Worm (Caenorhabditis elegans) whole organism, L2 larva: ENCODE measurements around the gene F02C12.2.
A peak's percentile ranks its signal among the peaks of the same experiment; 100 is the strongest.

Experiments
- C34F6.9 ChIP-seq: fragments of 150-350 bp; optimal IDR thresholded peaks from 2 replicates; lab custom pipeline; 2014; ENCODE audit warnings: missing biosample characterization, missing genetic modification characterization
- ZK546.5 ChIP-seq: sonication (generic microtip); optimal IDR thresholded peaks from 2 replicates; lab custom pipeline; 2017; ENCODE audit warnings: missing biosample characterization, missing genetic modification characterization
- blmp-1 ChIP-seq: sonication (generic microtip); optimal IDR thresholded peaks from 2 replicates; lab custom pipeline; 2017; ENCODE audit warnings: missing genetic modification characterization, mild to moderate bottlenecking, missing compliant biosample characterization, antibody characterized with exemption, moderate library complexity; ENCODE audit not compliant: insufficient read depth
- ceh-16 ChIP-seq: fragments of 150-350 bp; optimal IDR thresholded peaks from 2 replicates; lab custom pipeline; 2014; ENCODE audit warnings: missing biosample characterization, missing genetic modification characterization
- ceh-82 ChIP-seq: fragments of 150-350 bp; optimal IDR thresholded peaks from 2 replicates; lab custom pipeline; 2014; ENCODE audit warnings: missing biosample characterization, missing genetic modification characterization
- elt-1 ChIP-seq: fragments of 150-350 bp; optimal IDR thresholded peaks from 2 replicates; lab custom pipeline; 2014; ENCODE audit warnings: missing biosample characterization, missing genetic modification characterization
- elt-3 ChIP-seq: sonication (generic microtip); optimal IDR thresholded peaks from 2 replicates; lab custom pipeline; 2017; ENCODE audit warnings: missing biosample characterization, missing genetic modification characterization
- lin-11 ChIP-seq: fragments of 150-350 bp; sonication (generic microtip); optimal IDR thresholded peaks from 2 replicates; lab custom pipeline; 2014; ENCODE audit warnings: missing biosample characterization, missing genetic modification characterization, inconsistent platforms, mixed read lengths
- lsy-2 ChIP-seq, 2 experiments: fragments of 150-350 bp in 1 of 2; sonication (generic microtip) in 1 of 2; optimal IDR thresholded peaks; 2 replicates each; lab custom pipeline; 2014 to 2017; ENCODE audit warnings: missing biosample characterization in 2 of 2, missing genetic modification characterization in 2 of 2
- mdl-1 ChIP-seq, 2 experiments: fragments of 150-350 bp in 1 of 2; sonication (generic microtip) in 1 of 2; optimal IDR thresholded peaks; 2 replicates each; lab custom pipeline; 2017; ENCODE audit warnings: missing biosample characterization in 2 of 2, missing genetic modification characterization in 2 of 2
- nhr-12 ChIP-seq: fragments of 150-350 bp; optimal IDR thresholded peaks from 2 replicates; lab custom pipeline; 2014; ENCODE audit warnings: missing biosample characterization, missing genetic modification characterization
- nhr-129 ChIP-seq: fragments of 150-350 bp; optimal IDR thresholded peaks from 2 replicates; lab custom pipeline; 2014; ENCODE audit warnings: missing biosample characterization, missing genetic modification characterization
- nhr-23 ChIP-seq: fragments of 150-350 bp; optimal IDR thresholded peaks from 2 replicates; lab custom pipeline; 2014; ENCODE audit warnings: missing biosample characterization, missing genetic modification reagents, missing genetic modification characterization
- nhr-237 ChIP-seq: fragments of 150-350 bp; optimal IDR thresholded peaks from 2 replicates; lab custom pipeline; 2014; ENCODE audit warnings: missing biosample characterization, missing genetic modification characterization
- nhr-25 ChIP-seq: fragments of 150-350 bp; sonication (generic microtip); optimal IDR thresholded peaks from 3 replicates; lab custom pipeline; 2014; ENCODE audit warnings: missing biosample characterization, missing genetic modification characterization
- nhr-6 ChIP-seq: fragments of 150-350 bp; optimal IDR thresholded peaks from 2 replicates; lab custom pipeline; 2014; ENCODE audit warnings: missing biosample characterization, missing genetic modification characterization
- nhr-77 ChIP-seq: fragments of 150-350 bp; optimal IDR thresholded peaks from 2 replicates; lab custom pipeline; 2014; ENCODE audit warnings: missing biosample characterization, missing genetic modification characterization
- peb-1 ChIP-seq: fragments of 150-350 bp; optimal IDR thresholded peaks from 2 replicates; lab custom pipeline; 2014; ENCODE audit warnings: missing biosample characterization, missing genetic modification characterization
- sem-4 ChIP-seq: fragments of 150-350 bp; optimal IDR thresholded peaks from 2 replicates; lab custom pipeline; 2014; ENCODE audit warnings: missing biosample characterization, missing genetic modification reagents, missing genetic modification characterization
- sma-3 ChIP-seq: sonication (generic microtip); optimal IDR thresholded peaks from 2 replicates; lab custom pipeline; 2016; ENCODE audit warnings: missing genetic modification reagents, missing genetic modification characterization, missing compliant biosample characterization
- sma-9 ChIP-seq, 2 experiments: fragments of 150-350 bp in 1 of 2; sonication (generic microtip) in 1 of 2; optimal IDR thresholded peaks; 2 replicates each; lab custom pipeline; 2014 to 2016; ENCODE audit warnings: missing genetic modification characterization in 2 of 2, mild to moderate bottlenecking in 1 of 2, missing biosample characterization in 1 of 2, missing compliant biosample characterization in 1 of 2, missing genetic modification reagents in 1 of 2, moderate library complexity in 1 of 2
- snpc-4 ChIP-seq: fragments of 150-350 bp; optimal IDR thresholded peaks from 2 replicates; lab custom pipeline; 2014; ENCODE audit warnings: missing biosample characterization, missing genetic modification characterization
- unc-39 ChIP-seq: fragments of 150-350 bp; optimal IDR thresholded peaks from 2 replicates; lab custom pipeline; 2014; ENCODE audit warnings: missing biosample characterization, missing genetic modification characterization
- unc-55 ChIP-seq: fragments of 150-350 bp; sonication (generic microtip); optimal IDR thresholded peaks from 3 replicates; lab custom pipeline; 2014; ENCODE audit warnings: missing biosample characterization, missing genetic modification reagents, missing genetic modification characterization
- unc-62 ChIP-seq: fragments of 150-350 bp; optimal IDR thresholded peaks from 2 replicates; lab custom pipeline; 2014; ENCODE audit warnings: missing biosample characterization, missing genetic modification reagents, missing genetic modification characterization
- zag-1 ChIP-seq: fragments of 150-350 bp; optimal IDR thresholded peaks from 2 replicates; lab custom pipeline; 2014; ENCODE audit warnings: missing biosample characterization, missing genetic modification characterization
- ztf-11 ChIP-seq: sonication (generic microtip); optimal IDR thresholded peaks from 2 replicates; lab custom pipeline; 2017; ENCODE audit warnings: missing biosample characterization, missing genetic modification characterization
- ztf-4 ChIP-seq: fragments of 150-350 bp; optimal IDR thresholded peaks from 2 replicates; lab custom pipeline; 2014; ENCODE audit warnings: missing biosample characterization, missing genetic modification characterization

The F02C12.2 gene

ce11 chrX:13394971-13395370 lies 4.2 kb downstream of the F02C12.2 start, which contains the start of gene irld-2:
irld-2 (minus strand) TSS chrX:13395071.
- TF ChIP-seq peb-1 (tag; lab: Kevin White, UChicago) (no peak), mdl-1 (tag; optimal IDR thresholded peaks at IDR 0.05; lab: Kevin White, UChicago) (no peak), nhr-237 (tag; lab: Kevin White, UChicago) (no peak), ztf-4 (no peak), nhr-77 (no peak), sma-3 (GFP tag; lab: Kevin White, UChicago) (no peak), nhr-129 (tag; lab: Kevin White, UChicago) (no peak)

ce11 chrX:13388829-13389228 lies 10.3 kb downstream of the F02C12.2 start:
- TF ChIP-seq sem-4 (tag; lab: Kevin White, UChicago): peak; percentile 13
- TF ChIP-seq sma-3 (GFP tag; lab: Kevin White, UChicago): peak; percentile 4
- TF ChIP-seq nhr-25: peak; percentile 70
- TF ChIP-seq nhr-12 (tag; lab: Kevin White, UChicago): no peak
- no peak for TF ChIP-seq unc-62 (GFP tag; lab: Kevin White, UChicago)
- TF ChIP-seq blmp-1: peak; percentile 20
- TF ChIP-seq elt-1 (tag; lab: Kevin White, UChicago): peak; percentile 9
- TF ChIP-seq ztf-11 (tag; lab: Kevin White, UChicago): no peak
- TF ChIP-seq mdl-1 (tag; optimal IDR thresholded peaks at IDR 0.05; lab: Kevin White, UChicago): no peak
- TF ChIP-seq lin-11: no peak
- peak; percentile 77 for TF ChIP-seq ceh-16 (tag; lab: Kevin White, UChicago)
- peak; percentile 16 for TF ChIP-seq nhr-129 (tag; lab: Kevin White, UChicago)

- TF ChIP-seq blmp-1: peak; percentile 94
- TF ChIP-seq mdl-1 (tag; optimal IDR thresholded peaks at IDR 0.05; lab: Kevin White, UChicago): no peak
Measured at ce11 chrX:13387497-13387953, 11.6 kb downstream of the F02C12.2 start, which contains the start of gene C49F8.3. C49F8.3 (minus strand) TSS chrX:13387547.

DNA sequence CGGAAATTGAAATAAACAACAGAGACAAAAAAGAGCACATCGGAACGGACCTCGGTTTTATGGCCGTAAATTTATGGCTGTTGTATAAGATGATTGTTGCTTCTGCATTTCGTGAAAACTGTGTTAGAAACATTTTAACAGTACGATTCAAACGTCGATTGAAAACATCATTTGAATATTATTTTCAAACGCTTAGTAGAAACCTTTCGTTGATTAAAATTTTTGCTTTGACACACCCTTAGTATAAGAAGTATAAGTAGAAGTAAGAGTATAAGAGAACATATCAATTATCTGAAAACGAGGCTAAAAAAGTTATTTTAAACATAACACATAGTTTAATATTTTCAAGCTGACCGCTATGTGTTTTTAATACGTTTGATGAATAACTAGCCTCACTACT lies 14.4 kb downstream of the F02C12.2 start:
- TF ChIP-seq sma-3 (GFP tag; lab: Kevin White, UChicago) (no peak), zag-1 (tag; lab: Kevin White, UChicago) (no peak), unc-55 (GFP tag; lab: Kevin White, UChicago) (no peak), unc-39 (tag; lab: Kevin White, UChicago) (no peak), lsy-2 (tag; optimal IDR thresholded peaks at IDR 0.05; lab: Kevin White, UChicago) (no peak), elt-3 (tag; lab: Kevin White, UChicago) (no peak), snpc-4 (tag; lab: Kevin White, UChicago) (no peak), nhr-6 (no peak), nhr-77 (no peak), nhr-25 (no peak), ZK546.5 (tag; lab: Kevin White, UChicago) (no peak), ceh-82 (tag; lab: Kevin White, UChicago) (no peak), C34F6.9 (tag; lab: Kevin White, UChicago) (no peak), nhr-23 (no peak)

ce11 chrX:13383273-13383672 lies 15.8 kb downstream of the F02C12.2 start:
- TF ChIP-seq C34F6.9 (tag; lab: Kevin White, UChicago) (peak; percentile 31), sma-9 (GFP tag; optimal IDR thresholded peaks at IDR 0.05; lab: Kevin White, UChicago) (peak; percentile 44), sma-9 (tag; optimal IDR thresholded peaks at IDR 0.05; lab: Kevin White, UChicago) (no peak), nhr-129 (tag; lab: Kevin White, UChicago) (peak; percentile 33), nhr-6 (no peak), lsy-2 (tag; optimal IDR thresholded peaks at IDR 0.05; lab: Kevin White, UChicago) (peak in 1 of 2 experiments; percentile 38), ztf-4 (no peak)

- TF ChIP-seq peb-1 (tag; lab: Kevin White, UChicago) (no peak), unc-55 (GFP tag; lab: Kevin White, UChicago) (peak; percentile 36), nhr-129 (tag; lab: Kevin White, UChicago) (peak; percentile 35), mdl-1 (tag; optimal IDR thresholded peaks at IDR 0.05; lab: Kevin White, UChicago) (no peak)
- TF ChIP-seq, all 48 proteins: peak for 2
Measured at ce11 chrX:13380988-13381742, 18.0 kb downstream of the F02C12.2 start.
